Fruit fly (Drosophila melanogaster): Measurements from ENCODE around the gene CG2694.
A peak's percentile ranks its signal among the peaks of the same experiment; 100 is the strongest.

The CG2694 gene

DNA sequence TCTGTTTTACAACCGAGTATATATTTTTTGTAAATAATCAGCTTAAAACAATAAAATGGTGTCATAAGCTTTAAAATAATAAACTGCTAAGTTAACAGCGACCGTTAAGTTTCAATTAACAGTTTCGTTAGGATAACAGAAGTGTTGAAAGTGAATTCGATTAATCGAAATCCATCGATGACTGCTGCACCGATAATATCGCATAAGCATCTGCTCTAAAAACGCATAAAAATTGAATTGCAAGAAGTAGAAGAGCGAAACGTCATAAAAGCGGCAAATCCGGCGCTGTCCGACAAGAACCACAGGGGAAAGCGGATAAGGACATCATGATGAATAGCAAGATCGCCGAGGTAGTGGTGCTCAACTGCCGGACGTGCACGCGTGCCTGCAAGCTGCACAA is 13.6 kb downstream of the CG2694 start, which contains the start of gene dwg:
dwg (plus strand) TSS at position 193 of the 400 bp plus-strand sequence.
- TF ChIP-seq toe (GFP tag; optimal IDR thresholded peaks at IDR 0.05) (no peak), bab1 (GFP tag; optimal IDR thresholded peaks at IDR 0.05) (peak; percentile 29)

DNA sequence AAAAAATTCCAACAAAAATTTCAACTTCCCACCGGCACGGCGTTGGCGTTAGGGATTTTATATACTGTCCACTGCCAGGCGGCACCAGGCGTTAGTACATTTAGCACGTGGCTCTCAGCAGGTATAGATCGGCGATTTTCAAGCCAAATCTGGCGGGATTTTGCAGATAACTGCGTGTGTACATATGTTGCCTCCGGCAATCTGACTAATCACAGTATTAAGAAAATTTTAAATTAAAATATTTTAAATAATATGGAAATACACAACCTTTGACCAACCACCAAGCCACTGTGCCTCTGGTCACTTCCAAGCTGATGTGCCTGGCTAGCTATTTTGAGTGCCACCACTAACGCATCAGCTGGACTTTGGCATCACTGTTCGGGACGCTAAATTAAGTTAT is 18.2 kb downstream of the CG2694 start, which contains the start of the genes ttm50 and CG2712:
ttm50 (minus strand) TSS at position 64 of the 400 bp plus-strand sequence.
CG2712 (plus strand) TSS at position 343 of the 400 bp plus-strand sequence.
- TF ChIP-seq toe (GFP tag; optimal IDR thresholded peaks at IDR 0.05), result no peak
- peak; percentile 40 for TF ChIP-seq CG7045 (GFP tag; optimal IDR thresholded peaks at IDR 0.05)
- TF ChIP-seq bab1 (GFP tag; optimal IDR thresholded peaks at IDR 0.05), result peak; percentile 77
- TF ChIP-seq CG1620 (GFP tag; optimal IDR thresholded peaks at IDR 0.05), result peak; percentile 66
- TF ChIP-seq Crg-1 (GFP tag; optimal IDR thresholded peaks at IDR 0.05), result peak; percentile 32
- TF ChIP-seq CG12768 (GFP tag; optimal IDR thresholded peaks at IDR 0.05), result peak; percentile 63
- peak; percentile 45 for TF ChIP-seq Clk (GFP tag; optimal IDR thresholded peaks at IDR 0.05)
- no peak for TF ChIP-seq cnc (optimal IDR thresholded peaks at IDR 0.05)
- TF ChIP-seq kay (GFP tag; ENCODE audit: borderline replicate concordance), result no peak
- peak; percentile 68 for TF ChIP-seq CG7101 (tag; optimal IDR thresholded peaks at IDR 0.05)
- TF ChIP-seq CG14711 (tag; optimal IDR thresholded peaks at IDR 0.05), result peak; percentile 50
- peak; percentile 60 for TF ChIP-seq pad (GFP tag; optimal IDR thresholded peaks at IDR 0.05)
- no peak for TF ChIP-seq Hr96 (GFP tag; optimal IDR thresholded peaks at IDR 0.05)
- peak; percentile 29 for TF ChIP-seq CG33017 (tag; optimal IDR thresholded peaks at IDR 0.05)
- TF ChIP-seq Mnt (GFP tag; optimal IDR thresholded peaks at IDR 0.05), result peak; percentile 98
- TF ChIP-seq tj (GFP tag; optimal IDR thresholded peaks at IDR 0.05), result peak; percentile 35
- peak; percentile 77 for TF ChIP-seq CG11617 (GFP tag; optimal IDR thresholded peaks at IDR 0.05)
- TF ChIP-seq CG5204 (GFP tag; optimal IDR thresholded peaks at IDR 0.05), result no peak
- TF ChIP-seq cic (GFP tag; optimal IDR thresholded peaks at IDR 0.05), result no peak
- TF ChIP-seq ovo (GFP tag; optimal IDR thresholded peaks at IDR 0.05), result peak; percentile 44

DNA sequence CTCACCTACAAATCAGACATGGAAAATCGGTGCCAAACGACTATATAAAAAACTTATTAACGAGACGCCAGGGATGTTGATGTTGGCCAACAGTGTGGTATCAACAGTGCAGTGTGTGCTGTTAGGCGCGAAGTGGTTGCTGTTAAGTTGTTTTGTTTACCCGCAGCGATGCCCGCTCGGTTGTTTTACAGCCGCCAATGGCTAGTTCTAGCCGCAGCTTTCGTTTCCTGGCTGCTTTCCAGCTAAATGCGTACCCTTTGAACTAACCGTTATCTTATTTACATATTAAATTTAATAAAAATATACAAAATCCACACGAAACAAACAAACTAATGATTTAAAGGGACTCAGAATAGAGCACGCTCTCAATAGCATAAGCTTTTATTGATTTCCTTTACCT is 24.8 kb downstream of the CG2694 start, which contains the start of gene crm:
crm (minus strand) TSS at position 111 of the 400 bp plus-strand sequence.
- TF ChIP-seq bab1 (GFP tag; optimal IDR thresholded peaks at IDR 0.05), result no peak
- TF ChIP-seq ovo (GFP tag; optimal IDR thresholded peaks at IDR 0.05), result peak; percentile 86
- peak; percentile 54 for TF ChIP-seq Mnt (GFP tag; optimal IDR thresholded peaks at IDR 0.05)
- no peak for TF ChIP-seq Crg-1 (GFP tag; optimal IDR thresholded peaks at IDR 0.05)
- TF ChIP-seq CG7045 (GFP tag; optimal IDR thresholded peaks at IDR 0.05), result no peak
- peak; percentile 37 for TF ChIP-seq CG7101 (tag; optimal IDR thresholded peaks at IDR 0.05)
- TF ChIP-seq CG12768 (GFP tag; optimal IDR thresholded peaks at IDR 0.05), result no peak

DNA sequence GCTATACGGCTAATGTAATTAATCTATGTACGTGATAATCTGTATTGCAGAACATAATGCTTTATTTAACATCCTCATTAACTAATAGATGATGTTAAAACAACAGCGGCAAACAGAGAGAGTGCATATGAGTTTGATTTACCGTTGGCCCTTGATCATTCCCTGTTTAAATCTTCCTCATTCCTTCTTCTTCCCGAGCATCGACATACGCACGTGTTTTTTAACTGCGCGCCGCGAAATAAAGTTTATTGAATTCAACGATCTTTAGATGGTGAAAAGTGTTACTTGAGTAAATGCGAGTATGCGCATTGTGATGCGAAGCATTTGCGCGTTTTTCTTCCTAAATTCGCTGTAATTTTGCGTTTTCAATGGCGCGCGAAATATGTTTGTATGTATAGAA is 26.2 kb downstream of the CG2694 start, which contains the start of gene kirre:
kirre (plus strand) TSS at position 301 of the 400 bp plus-strand sequence.
- no peak for TF ChIP-seq kay (GFP tag; ENCODE audit: borderline replicate concordance)
- no peak for TF ChIP-seq tj (GFP tag; optimal IDR thresholded peaks at IDR 0.05)
- no peak for TF ChIP-seq Clk (GFP tag; optimal IDR thresholded peaks at IDR 0.05)
- TF ChIP-seq bab1 (GFP tag; optimal IDR thresholded peaks at IDR 0.05), result no peak
- TF ChIP-seq pad (GFP tag; optimal IDR thresholded peaks at IDR 0.05), result no peak
- no peak for TF ChIP-seq Mnt (GFP tag; optimal IDR thresholded peaks at IDR 0.05)
- TF ChIP-seq cnc (optimal IDR thresholded peaks at IDR 0.05), result no peak
- TF ChIP-seq CG7101 (tag; optimal IDR thresholded peaks at IDR 0.05), result no peak
- no peak for TF ChIP-seq CG33017 (tag; optimal IDR thresholded peaks at IDR 0.05)
- TF ChIP-seq CG11617 (GFP tag; optimal IDR thresholded peaks at IDR 0.05), result no peak
- no peak for TF ChIP-seq CG12768 (GFP tag; optimal IDR thresholded peaks at IDR 0.05)
- TF ChIP-seq CG7045 (GFP tag; optimal IDR thresholded peaks at IDR 0.05), result no peak
- TF ChIP-seq cic (GFP tag; optimal IDR thresholded peaks at IDR 0.05), result no peak
- TF ChIP-seq CG1620 (GFP tag; optimal IDR thresholded peaks at IDR 0.05), result no peak
- no peak for TF ChIP-seq CG14711 (tag; optimal IDR thresholded peaks at IDR 0.05)

DNA sequence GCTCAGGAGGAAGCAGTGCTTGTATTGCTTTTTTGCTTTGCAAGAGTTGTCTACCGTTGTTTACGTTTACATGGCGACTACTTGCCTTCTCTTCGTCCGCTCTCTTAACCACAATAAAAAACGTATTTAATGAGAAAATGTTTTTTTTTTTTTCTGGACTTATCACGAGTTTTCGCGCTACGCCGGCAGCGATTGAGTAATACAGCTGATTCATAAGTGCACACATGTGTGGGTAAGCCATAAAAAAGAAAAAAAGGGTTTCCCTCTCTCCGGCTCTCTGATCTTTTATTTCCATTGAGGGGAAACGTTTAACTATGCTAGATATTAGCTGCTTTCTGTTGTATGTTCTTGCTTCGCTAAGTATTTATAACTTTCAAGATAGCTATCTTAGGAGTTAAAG is 28.2 kb downstream of the CG2694 start:
- no peak for TF ChIP-seq CG1620 (GFP tag; optimal IDR thresholded peaks at IDR 0.05)
- TF ChIP-seq CG12768 (GFP tag; optimal IDR thresholded peaks at IDR 0.05), result peak; percentile 59
- peak; percentile 98 for TF ChIP-seq kay (GFP tag; ENCODE audit: borderline replicate concordance)
- TF ChIP-seq pad (GFP tag; optimal IDR thresholded peaks at IDR 0.05), result peak; percentile 89
- TF ChIP-seq CG7045 (GFP tag; optimal IDR thresholded peaks at IDR 0.05), result peak; percentile 11
- TF ChIP-seq CG7101 (tag; optimal IDR thresholded peaks at IDR 0.05), result no peak
- TF ChIP-seq CG33017 (tag; optimal IDR thresholded peaks at IDR 0.05), result peak; percentile 52
- TF ChIP-seq cic (GFP tag; optimal IDR thresholded peaks at IDR 0.05), result peak; percentile 94
- TF ChIP-seq Mnt (GFP tag; optimal IDR thresholded peaks at IDR 0.05), result peak; percentile 58
- peak; percentile 3 for TF ChIP-seq ovo (GFP tag; optimal IDR thresholded peaks at IDR 0.05)
- TF ChIP-seq CG11617 (GFP tag; optimal IDR thresholded peaks at IDR 0.05), result peak; percentile 56
- no peak for TF ChIP-seq toe (GFP tag; optimal IDR thresholded peaks at IDR 0.05)
- TF ChIP-seq tj (GFP tag; optimal IDR thresholded peaks at IDR 0.05), result peak; percentile 49
- no peak for TF ChIP-seq CG5204 (GFP tag; optimal IDR thresholded peaks at IDR 0.05)
- TF ChIP-seq CG14711 (tag; optimal IDR thresholded peaks at IDR 0.05), result no peak

DNA sequence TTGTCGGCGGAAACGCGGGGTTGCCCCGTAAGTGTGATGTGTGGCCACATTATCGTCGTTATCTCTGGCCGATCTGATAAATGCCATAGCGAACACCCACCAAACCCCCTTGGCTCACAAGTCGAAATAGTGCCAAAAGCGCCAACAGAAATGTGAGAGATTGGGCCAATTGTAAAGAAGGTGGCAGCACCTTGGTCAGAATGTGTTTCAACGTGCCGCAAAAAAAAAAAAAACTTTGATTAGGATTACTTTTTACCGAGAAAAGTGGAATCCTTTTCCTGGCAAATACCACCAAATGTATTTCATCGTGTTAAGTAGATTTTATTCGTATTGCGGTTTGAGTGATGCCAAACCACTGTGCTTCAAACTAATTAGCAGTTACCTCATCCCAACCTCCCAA is 29.1 kb downstream of the CG2694 start:
- TF ChIP-seq CG12768 (GFP tag; optimal IDR thresholded peaks at IDR 0.05) (peak; percentile 84), Hr96 (GFP tag; optimal IDR thresholded peaks at IDR 0.05) (peak; percentile 90), CG7045 (GFP tag; optimal IDR thresholded peaks at IDR 0.05) (peak; percentile 72), CG1620 (GFP tag; optimal IDR thresholded peaks at IDR 0.05) (peak; percentile 64), toe (GFP tag; optimal IDR thresholded peaks at IDR 0.05) (peak; percentile 50), Crg-1 (GFP tag; optimal IDR thresholded peaks at IDR 0.05) (peak; percentile 73), bab1 (GFP tag; optimal IDR thresholded peaks at IDR 0.05) (peak; percentile 34), CG14711 (tag; optimal IDR thresholded peaks at IDR 0.05) (peak; percentile 82), Clk (GFP tag; optimal IDR thresholded peaks at IDR 0.05) (peak; percentile 38), CG33017 (tag; optimal IDR thresholded peaks at IDR 0.05) (peak; percentile 68), pad (GFP tag; optimal IDR thresholded peaks at IDR 0.05) (peak; percentile 58), ovo (GFP tag; optimal IDR thresholded peaks at IDR 0.05) (peak; percentile 58), CG5204 (GFP tag; optimal IDR thresholded peaks at IDR 0.05) (peak; percentile 75), cnc (optimal IDR thresholded peaks at IDR 0.05) (no peak), Mnt (GFP tag; optimal IDR thresholded peaks at IDR 0.05) (peak; percentile 82), tj (GFP tag; optimal IDR thresholded peaks at IDR 0.05) (peak; percentile 48), CG11617 (GFP tag; optimal IDR thresholded peaks at IDR 0.05) (peak; percentile 83), kay (GFP tag; ENCODE audit: borderline replicate concordance) (no peak), cic (GFP tag; optimal IDR thresholded peaks at IDR 0.05) (no peak), CG7101 (tag; optimal IDR thresholded peaks at IDR 0.05) (peak; percentile 90)
